Worm (Caenorhabditis elegans): ENCODE results near the gene sbt-1.
A peak's percentile ranks its signal among the peaks of the same experiment; 100 is the strongest.

sbt-1 gene

DNA sequence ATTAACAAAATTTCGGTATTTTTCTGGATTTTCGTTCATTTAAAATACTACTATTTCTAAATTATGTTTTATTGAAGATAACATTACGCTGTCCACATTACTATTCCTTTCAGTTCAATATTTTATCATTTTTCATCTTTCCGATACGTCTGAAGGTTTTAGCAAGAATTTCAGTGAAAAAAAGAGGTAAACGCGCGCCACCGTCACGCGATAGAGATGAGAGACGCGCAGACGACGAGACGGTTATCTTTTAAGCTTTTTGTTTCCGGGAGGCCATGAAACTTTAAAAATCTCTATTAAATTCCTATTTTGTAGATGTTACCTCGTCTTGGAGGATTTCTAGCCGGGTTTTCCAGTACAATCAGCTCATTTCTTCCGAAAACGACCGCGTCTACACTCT, 9.1 kb upstream of the sbt-1 start, which contains the start of gene mrps-12:
TSS of gene mrps-12 (plus strand) at position 316 of the 400 bp plus-strand sequence.
- no peak for TF ChIP-seq nhr-10 (tag; optimal IDR thresholded peaks at IDR 0.05)
- TF ChIP-seq nhr-28 (tag; optimal IDR thresholded peaks at IDR 0.05) = no peak
- TF ChIP-seq aha-1 (tag) = peak; percentile 43
- no peak for TF ChIP-seq egl-27 (tag; optimal IDR thresholded peaks at IDR 0.05)
- peak in 1 of 2 experiments; percentile 23 for TF ChIP-seq lsy-2 (tag; optimal IDR thresholded peaks at IDR 0.05)
- no peak for TF ChIP-seq nhr-237 (tag; optimal IDR thresholded peaks at IDR 0.05)
- peak; percentile 55 for TF ChIP-seq mes-2 (tag; optimal IDR thresholded peaks at IDR 0.05; ENCODE audit: poor library complexity, severe bottlenecking)
- peak; percentile 11 for TF ChIP-seq mep-1 (tag; optimal IDR thresholded peaks at IDR 0.05)
- TF ChIP-seq hlh-11 (tag; optimal IDR thresholded peaks at IDR 0.05) = no peak
- TF ChIP-seq daf-16 (GFP tag; optimal IDR thresholded peaks at IDR 0.05) = no peak
- peak; percentile 0 for TF ChIP-seq daf-16 (tag; optimal IDR thresholded peaks at IDR 0.05)
- TF ChIP-seq madf-9 (GFP tag; conservative IDR thresholded peaks at IDR 0.05) = no peak
- TF ChIP-seq lin-29 (GFP tag; IDR thresholded peaks at IDR 0.05) = no peak
- TF ChIP-seq set-16 (GFP tag; IDR thresholded peaks at IDR 0.05) = no peak
- peak; percentile 23 for TF ChIP-seq hlh-30 (tag; optimal IDR thresholded peaks at IDR 0.05; ENCODE audit: insufficient read depth)
- TF ChIP-seq hif-1 (tag; optimal IDR thresholded peaks at IDR 0.05) = no peak
- TF ChIP-seq nhr-6 (tag; optimal IDR thresholded peaks at IDR 0.05) = peak; percentile 3
- TF ChIP-seq fos-1 (tag; optimal IDR thresholded peaks at IDR 0.05) = no peak
- peak; percentile 63 for TF ChIP-seq lin-38 (GFP tag; IDR thresholded peaks at IDR 0.05)

DNA sequence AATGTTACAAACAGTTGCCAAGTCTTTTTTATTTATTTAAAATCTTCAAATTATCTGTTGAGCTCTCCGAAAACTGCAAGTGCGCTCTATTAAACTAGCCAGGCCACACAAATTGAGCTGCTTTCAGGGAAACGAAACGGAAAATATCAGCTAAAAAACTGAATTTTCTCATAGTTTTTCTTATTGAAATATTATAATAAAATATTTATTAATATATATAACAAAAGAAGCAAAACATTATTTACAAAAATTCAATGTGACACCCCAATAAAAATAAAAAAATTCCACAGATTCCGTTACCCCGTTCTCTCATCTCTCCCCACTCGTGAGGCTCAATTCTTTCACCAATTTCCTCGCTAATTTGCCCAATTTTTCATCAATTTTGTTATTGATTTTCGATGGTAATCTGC, 3.9 kb upstream of the sbt-1 start:
- TF ChIP-seq vab-7 (GFP tag; IDR thresholded peaks at IDR 0.05) = 0 out of 2 replicates have a peak, but pooled peaks have one; percentile 9
- peak in 1 of 2 experiments; percentile 39 for TF ChIP-seq lsy-2 (tag; optimal IDR thresholded peaks at IDR 0.05)
- TF ChIP-seq hif-1 (tag; optimal IDR thresholded peaks at IDR 0.05) = peak in 1 of 2 experiments; percentile 64
- no peak for TF ChIP-seq zfp-3 (GFP tag; conservative IDR thresholded peaks at IDR 0.05)
- TF ChIP-seq fkh-10 (GFP tag; optimal IDR thresholded peaks at IDR 0.05) = no peak
- peak; percentile 19 for TF ChIP-seq mep-1 (tag; optimal IDR thresholded peaks at IDR 0.05)
- TF ChIP-seq lin-38 (GFP tag; IDR thresholded peaks at IDR 0.05) = peak; percentile 72
- no peak for TF ChIP-seq sdz-12 (GFP tag; optimal IDR thresholded peaks at IDR 0.05)
- TF ChIP-seq madf-5 (GFP tag; IDR thresholded peaks at IDR 0.05) = no peak
- no peak for TF ChIP-seq daf-16 (GFP tag; optimal IDR thresholded peaks at IDR 0.05)
- no peak for TF ChIP-seq daf-16 (tag; optimal IDR thresholded peaks at IDR 0.05)
- no peak for TF ChIP-seq nhr-41 (GFP tag; IDR thresholded peaks at IDR 0.05)
- no peak for TF ChIP-seq rbr-2 (tag; optimal IDR thresholded peaks at IDR 0.05)
- peak; percentile 67 for TF ChIP-seq mes-2 (tag; optimal IDR thresholded peaks at IDR 0.05; ENCODE audit: poor library complexity, severe bottlenecking)
- no peak for TF ChIP-seq ceh-62 (tag; optimal IDR thresholded peaks at IDR 0.05)
- TF ChIP-seq ztf-11 (tag; optimal IDR thresholded peaks at IDR 0.05) = no peak
- TF ChIP-seq gei-8 (GFP tag; optimal IDR thresholded peaks at IDR 0.05) = no peak
- TF ChIP-seq lim-7 (GFP tag; IDR thresholded peaks at IDR 0.05) = no peak
- TF ChIP-seq snpc-4 (tag; optimal IDR thresholded peaks at IDR 0.05) = no peak
- TF ChIP-seq aha-1 (tag) = peak; percentile 64

DNA sequence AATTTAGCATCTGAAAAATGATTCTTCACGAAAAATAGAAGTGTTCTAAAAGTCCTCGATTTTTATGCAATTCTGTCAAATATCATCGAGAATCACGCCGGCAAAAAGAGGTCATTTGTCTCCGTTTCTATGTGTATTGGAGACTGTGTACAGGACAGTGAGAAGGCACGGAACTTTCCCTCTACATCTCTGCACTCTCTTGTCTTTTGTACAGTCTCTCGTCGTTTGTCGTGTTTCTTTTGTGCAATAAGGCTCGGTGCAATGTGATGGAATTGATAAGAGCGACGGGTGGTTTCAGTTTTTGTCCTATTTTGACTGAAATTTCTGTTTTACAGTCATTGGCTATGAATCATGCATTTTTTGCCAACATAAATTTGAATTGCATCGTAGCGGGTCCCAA, 3.2 kb upstream of the sbt-1 start:
- TF ChIP-seq spr-3 (GFP tag; optimal IDR thresholded peaks at IDR 0.05) (no peak), mes-2 (tag; optimal IDR thresholded peaks at IDR 0.05; ENCODE audit: poor library complexity, severe bottlenecking) (peak; percentile 64), daf-16 (GFP tag; optimal IDR thresholded peaks at IDR 0.05) (no peak), daf-16 (tag; optimal IDR thresholded peaks at IDR 0.05) (peak; percentile 79), T26A8.4 (GFP tag; IDR thresholded peaks at IDR 0.05) (0 out of 2 replicates have a peak, but pooled peaks have one; percentile 29), nhr-102 (tag; optimal IDR thresholded peaks at IDR 0.05) (no peak), ztf-11 (tag; optimal IDR thresholded peaks at IDR 0.05) (no peak), lin-1 (GFP tag; IDR thresholded peaks at IDR 0.05) (no peak), mep-1 (tag; optimal IDR thresholded peaks at IDR 0.05) (peak; percentile 27), skn-1 (tag; optimal IDR thresholded peaks at IDR 0.05) (no peak), dmd-6 (GFP tag; IDR thresholded peaks at IDR 0.05) (peak; percentile 84), pha-4 (GFP tag; IDR thresholded peaks at IDR 0.05) (no peak), pha-4 (tag; optimal IDR thresholded peaks at IDR 0.05) (no peak), hlh-11 (tag; optimal IDR thresholded peaks at IDR 0.05) (peak; percentile 68), mxl-3 (GFP tag; optimal IDR thresholded peaks at IDR 0.05) (peak; percentile 85), dmd-8 (GFP tag; IDR thresholded peaks at IDR 0.05) (no peak), dve-1 (tag; optimal IDR thresholded peaks at IDR 0.05; ENCODE audit: insufficient read depth) (peak; percentile 49), lsy-2 (tag; optimal IDR thresholded peaks at IDR 0.05) (peak in 1 of 2 experiments; percentile 25), hlh-30 (tag; optimal IDR thresholded peaks at IDR 0.05; ENCODE audit: insufficient read depth) (peak; percentile 68), mdl-1 (tag; optimal IDR thresholded peaks at IDR 0.05) (peak in 1 of 2 experiments; percentile 58), nhr-6 (tag; optimal IDR thresholded peaks at IDR 0.05) (peak; percentile 41), nhr-28 (tag; optimal IDR thresholded peaks at IDR 0.05) (peak; percentile 79), nhr-48 (tag; optimal IDR thresholded peaks at IDR 0.05) (peak; percentile 39), pqm-1 (tag; optimal IDR thresholded peaks at IDR 0.05) (peak; percentile 52), gei-8 (GFP tag; optimal IDR thresholded peaks at IDR 0.05) (no peak)
